Worm (Caenorhabditis elegans) whole organism, L1 larva: ENCODE measurements around the gene tmem-231.

Experiments used
- F16B12.6 ChIP-seq: fragments of 150-350 bp; optimal IDR thresholded peaks from 2 replicates; lab custom pipeline; 2014; ENCODE audit warnings: missing biosample characterization, missing genetic modification characterization
- aha-1 ChIP-seq: fragments of 150-350 bp; optimal IDR thresholded peaks from 2 replicates; lab custom pipeline; 2014; ENCODE audit warnings: missing biosample characterization, missing genetic modification characterization
- alr-1 ChIP-seq: fragments of 200-800 bp; sonication (Bioruptor generic); optimal IDR thresholded peaks from 2 replicates; lab custom pipeline; 2018; ENCODE audit warnings: borderline replicate concordance, mild to moderate bottlenecking, missing genetic modification characterization, missing compliant biosample characterization
- aly-2 ChIP-seq: fragments of 150-350 bp; optimal IDR thresholded peaks from 2 replicates; lab custom pipeline; 2014; ENCODE audit warnings: missing biosample characterization, missing genetic modification characterization
- ceh-8 ChIP-seq: fragments of 200-800 bp; sonication (Bioruptor generic); optimal IDR thresholded peaks from 2 replicates; lab custom pipeline; 2018; ENCODE audit warnings: mild to moderate bottlenecking, missing genetic modification characterization, moderate library complexity, missing compliant biosample characterization
- ceh-82 ChIP-seq, 3 experiments: fragments of 150-350 bp in 1 of 3; sonication (generic microtip) in 2 of 3; optimal IDR thresholded peaks; 2 replicates each; lab custom pipeline; 2014 to 2017; ENCODE audit warnings: missing biosample characterization in 3 of 3, missing genetic modification characterization in 3 of 3
- ceh-90 ChIP-seq: sonication (generic microtip); optimal IDR thresholded peaks from 2 replicates; lab custom pipeline; 2016; ENCODE audit warnings: missing genetic modification characterization, missing compliant biosample characterization
- dsc-1 ChIP-seq: sonication (generic microtip); optimal IDR thresholded peaks from 2 replicates; lab custom pipeline; 2016; ENCODE audit warnings: mild to moderate bottlenecking, missing genetic modification characterization, missing compliant biosample characterization
- efl-1 ChIP-seq, 4 experiments: fragments of 150-350 bp; optimal IDR thresholded peaks in 3 of 4; peaks in 1 of 4; 1 replicate in 1 of 4; 2 replicates in 3 of 4; lab custom pipeline; 2014; ENCODE audit warnings: missing biosample characterization in 2 of 4, missing genetic modification characterization in 2 of 4, missing genetic modification reagents in 2 of 4
- efl-3 ChIP-seq: fragments of 200-800 bp; sonication (Bioruptor generic); optimal IDR thresholded peaks from 2 replicates; lab custom pipeline; 2018; ENCODE audit warnings: mild to moderate bottlenecking, missing genetic modification characterization, missing compliant biosample characterization
- elt-2 ChIP-seq: sonication (generic microtip); optimal IDR thresholded peaks from 2 replicates; lab custom pipeline; 2016; ENCODE audit warnings: missing genetic modification characterization, mild to moderate bottlenecking, inconsistent platforms, missing compliant biosample characterization, missing genetic modification reagents
- ets-5 ChIP-seq: fragments of 200-800 bp; sonication (Bioruptor generic); IDR thresholded peaks from 2 replicates; pipeline ENCODE4 v1.3.6; 2022; ENCODE audit warnings: missing genetic modification characterization, missing compliant biosample characterization
- fkh-4 ChIP-seq: sonication (generic microtip); optimal IDR thresholded peaks from 2 replicates; lab custom pipeline; 2016; ENCODE audit warnings: missing compliant biosample characterization, missing genetic modification characterization, borderline replicate concordance
- grh-1 ChIP-seq: fragments of 200-800 bp; sonication (Bioruptor generic); IDR thresholded peaks from 2 replicates; pipeline ENCODE4 v1.3.6; 2022; ENCODE audit warnings: missing genetic modification reagents, missing genetic modification characterization, missing compliant biosample characterization
- hlh-17 ChIP-seq: fragments of 200-800 bp; sonication (Bioruptor generic); optimal IDR thresholded peaks from 2 replicates; lab custom pipeline; 2018; ENCODE audit warnings: missing genetic modification characterization, mild to moderate bottlenecking, missing compliant biosample characterization, moderate library complexity, borderline replicate concordance
- hpl-2 ChIP-seq: fragments of 150-350 bp; optimal IDR thresholded peaks from 2 replicates; lab custom pipeline; 2014; ENCODE audit warnings: missing biosample characterization, missing genetic modification reagents, missing genetic modification characterization
- irx-1 ChIP-seq: sonication (generic microtip); optimal IDR thresholded peaks from 2 replicates; lab custom pipeline; 2016; ENCODE audit warnings: missing genetic modification characterization, missing compliant biosample characterization
- isw-1 ChIP-seq: fragments of 200-800 bp; sonication (Bioruptor generic); IDR thresholded peaks from 2 replicates; pipeline ENCODE4 v1.3.6; 2022; ENCODE audit warnings: missing genetic modification characterization, missing compliant biosample characterization
- lin-13 ChIP-seq: fragments of 150-350 bp; optimal IDR thresholded peaks from 2 replicates; lab custom pipeline; 2014; ENCODE audit warnings: missing biosample characterization, missing genetic modification reagents, missing genetic modification characterization
- lin-14 ChIP-seq: fragments of 200-800 bp; sonication (Bioruptor generic); optimal IDR thresholded peaks from 2 replicates; lab custom pipeline; 2018; ENCODE audit warnings: mild to moderate bottlenecking, missing genetic modification characterization, moderate library complexity, missing compliant biosample characterization
- lin-35 ChIP-seq, 2 experiments: fragments of 150-350 bp; optimal IDR thresholded peaks; 2 replicates each; lab custom pipeline; 2014; ENCODE audit warnings: missing biosample characterization in 2 of 2, missing genetic modification characterization in 2 of 2, missing genetic modification reagents in 2 of 2
- lsy-2 ChIP-seq, 2 experiments: fragments of 150-350 bp; optimal IDR thresholded peaks; 2 replicates each; lab custom pipeline; 2014; ENCODE audit warnings: missing biosample characterization in 2 of 2, missing genetic modification characterization in 2 of 2
- mdl-1 ChIP-seq, 2 experiments: fragments of 150-350 bp; optimal IDR thresholded peaks; 2 replicates each; lab custom pipeline; 2014 to 2017; ENCODE audit warnings: missing biosample characterization in 2 of 2, missing genetic modification characterization in 2 of 2, inconsistent platforms in 1 of 2
- mef-2 ChIP-seq: fragments of 150-350 bp; optimal IDR thresholded peaks from 2 replicates; lab custom pipeline; 2014; ENCODE audit warnings: missing biosample characterization, missing genetic modification characterization
- mep-1 ChIP-seq: fragments of 150-350 bp; optimal IDR thresholded peaks from 2 replicates; lab custom pipeline; 2014; ENCODE audit warnings: missing biosample characterization, missing genetic modification characterization
- nhr-12 ChIP-seq: sonication (generic microtip); optimal IDR thresholded peaks from 2 replicates; lab custom pipeline; 2017; ENCODE audit warnings: missing biosample characterization, missing genetic modification characterization
- nhr-19 ChIP-seq: fragments of 200-800 bp; sonication (Bioruptor generic); conservative IDR thresholded peaks from 2 replicates; pipeline ENCODE4 v1.3.6; 2022; ENCODE audit warnings: missing genetic modification characterization, missing compliant biosample characterization
- nhr-20 ChIP-seq: sonication (generic microtip); optimal IDR thresholded peaks from 2 replicates; lab custom pipeline; 2016; ENCODE audit warnings: mild to moderate bottlenecking, missing genetic modification characterization, missing compliant biosample characterization
- nhr-71 ChIP-seq: sonication (generic microtip); optimal IDR thresholded peaks from 2 replicates; lab custom pipeline; 2016; ENCODE audit warnings: mild to moderate bottlenecking, missing genetic modification characterization, moderate library complexity, missing compliant biosample characterization
- nhr-77 ChIP-seq: fragments of 150-350 bp; optimal IDR thresholded peaks from 2 replicates; lab custom pipeline; 2014; ENCODE audit warnings: missing biosample characterization, missing genetic modification characterization
- nhr-84 ChIP-seq: sonication (generic microtip); optimal IDR thresholded peaks from 2 replicates; lab custom pipeline; 2017; ENCODE audit warnings: missing biosample characterization, missing genetic modification characterization
- pag-3 ChIP-seq: sonication (generic microtip); optimal IDR thresholded peaks from 2 replicates; lab custom pipeline; 2017; ENCODE audit warnings: missing genetic modification characterization, mild to moderate bottlenecking, missing compliant biosample characterization, antibody characterized with exemption, borderline replicate concordance; ENCODE audit not compliant: insufficient read depth
- pqm-1 ChIP-seq: sonication (generic microtip); optimal IDR thresholded peaks from 3 replicates; lab custom pipeline; 2017; ENCODE audit warnings: missing biosample characterization, missing genetic modification characterization
- rnt-1 ChIP-seq: sonication (generic microtip); optimal IDR thresholded peaks from 2 replicates; lab custom pipeline; 2016; ENCODE audit warnings: mild to moderate bottlenecking, missing genetic modification characterization, moderate library complexity, missing compliant biosample characterization
- skn-1 ChIP-seq: fragments of 150-350 bp; optimal IDR thresholded peaks from 2 replicates; lab custom pipeline; 2014; ENCODE audit warnings: missing biosample characterization, missing genetic modification characterization
- snpc-4 ChIP-seq: fragments of 150-350 bp; optimal IDR thresholded peaks from 2 replicates; lab custom pipeline; 2014; ENCODE audit warnings: missing biosample characterization, missing genetic modification characterization
- sox-4 ChIP-seq: sonication (generic microtip); optimal IDR thresholded peaks from 2 replicates; lab custom pipeline; 2016; ENCODE audit warnings: missing genetic modification characterization, missing compliant biosample characterization
- sup-37 ChIP-seq: fragments of 200-800 bp; sonication (Bioruptor generic); optimal IDR thresholded peaks from 2 replicates; lab custom pipeline; 2018; ENCODE audit warnings: mild to moderate bottlenecking, missing genetic modification characterization, missing compliant biosample characterization
- tlp-1 ChIP-seq: fragments of 150-350 bp; optimal IDR thresholded peaks from 2 replicates; lab custom pipeline; 2014; ENCODE audit warnings: missing biosample characterization, missing genetic modification characterization
- unc-30 ChIP-seq: sonication (generic microtip); optimal IDR thresholded peaks from 2 replicates; lab custom pipeline; 2017; ENCODE audit warnings: missing biosample characterization, missing genetic modification characterization
- unc-62 ChIP-seq: fragments of 150-350 bp; optimal IDR thresholded peaks from 2 replicates; lab custom pipeline; 2014; ENCODE audit warnings: missing biosample characterization, missing genetic modification reagents, missing genetic modification characterization
- unc-86 ChIP-seq: sonication (generic microtip); optimal IDR thresholded peaks from 2 replicates; lab custom pipeline; 2016; ENCODE audit warnings: missing genetic modification characterization, missing compliant biosample characterization
- xbp-1 ChIP-seq: sonication (generic microtip); optimal IDR thresholded peaks from 2 replicates; lab custom pipeline; 2016; ENCODE audit warnings: missing genetic modification characterization, missing compliant biosample characterization
- zag-1 ChIP-seq: fragments of 150-350 bp; optimal IDR thresholded peaks from 2 replicates; lab custom pipeline; 2014; ENCODE audit warnings: missing biosample characterization, missing genetic modification characterization

tmem-231 gene

ce11 chrIV:8426537-8426936 lies at the start of gene tmem-231, which contains the start of gene T26A8.3:
TSS of gene tmem-231 (plus strand) at chrIV:8426785.
TSS of gene T26A8.3 (minus strand) at chrIV:8426637.
- TF ChIP-seq nhr-12 (tag; lab: Kevin White, UChicago) (no peak), hpl-2 (GFP tag; lab: Kevin White, UChicago) (no peak), elt-2 (tag; lab: Kevin White, UChicago) (no peak), fkh-4 (tag; lab: Kevin White, UChicago) (no peak), rnt-1 (tag; lab: Kevin White, UChicago) (no peak), snpc-4 (tag; lab: Kevin White, UChicago) (no peak), aly-2 (tag; lab: Kevin White, UChicago) (no peak)

ce11 chrIV:8376923-8377322 lies 49.7 kb upstream of the tmem-231 start:
- TF ChIP-seq lin-13 (no peak), mep-1 (tag; lab: Kevin White, UChicago) (peak; percentile 36), nhr-77 (tag; lab: Kevin White, UChicago) (peak; percentile 38), F16B12.6 (tag; lab: Kevin White, UChicago) (no peak), dsc-1 (peak; percentile 58), pqm-1 (tag; lab: Kevin White, UChicago) (no peak), aha-1 (tag; lab: Kevin White, UChicago) (no peak), rnt-1 (tag; lab: Kevin White, UChicago) (peak; percentile 12), grh-1 (no peak), nhr-20 (no peak), sup-37 (GFP tag; lab: Kevin White, UChicago) (no peak), pag-3 (no peak), ets-5 (no peak), lsy-2 (tag; optimal IDR thresholded peaks at IDR 0.05; lab: Kevin White, UChicago) (peak in 1 of 2 experiments; percentile 32), mdl-1 (tag; optimal IDR thresholded peaks at IDR 0.05; lab: Kevin White, UChicago) (no peak), efl-3 (no peak), lin-35 (GFP tag; optimal IDR thresholded peaks at IDR 0.05; lab: Kevin White, UChicago) (peak in 1 of 2 experiments; percentile 16), efl-1 (optimal IDR thresholded peaks at IDR 0.05; lab: Kevin White, UChicago) (peak in 1 of 2 experiments; percentile 27), efl-1 (GFP tag; optimal IDR thresholded peaks at IDR 0.05 in 1 of 2; lab: Kevin White, UChicago) (no peak), nhr-71 (peak; percentile 9), ceh-82 (tag; optimal IDR thresholded peaks at IDR 0.05; lab: Kevin White, UChicago) (peak in 2 of 3 experiments; percentile 2 to 38), skn-1 (tag; lab: Kevin White, UChicago) (peak; percentile 72), lin-14 (GFP tag; lab: Kevin White, UChicago) (peak; percentile 46), xbp-1 (no peak), zag-1 (tag; lab: Kevin White, UChicago) (no peak)

DNA sequence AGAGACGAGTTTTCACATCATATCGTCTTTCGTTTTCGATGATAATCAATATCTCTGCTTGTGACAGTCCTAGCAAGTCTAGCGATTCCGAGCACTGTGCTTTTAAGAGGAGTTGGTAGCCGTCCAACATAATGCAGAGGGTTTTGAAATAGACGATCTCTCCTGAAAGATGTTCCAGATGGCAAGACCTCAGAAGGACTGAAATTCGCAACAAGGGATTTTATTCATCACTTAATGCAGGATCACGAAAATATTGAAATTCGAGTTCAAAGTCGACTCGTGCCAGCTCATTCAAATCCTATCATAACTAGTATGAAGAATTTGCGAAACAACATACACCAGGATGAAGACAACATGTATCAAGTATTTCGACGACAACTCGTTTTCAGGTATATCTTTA lies 49.1 kb upstream of the tmem-231 start, which contains the start of gene D2096.7:
Gene D2096.7, minus strand, starts transcription at position 130 of the 400 bp plus-strand sequence.
- TF ChIP-seq grh-1 (0 out of 2 replicates have a peak, but pooled peaks have one; percentile 11), nhr-84 (tag; lab: Kevin White, UChicago) (no peak), aly-2 (tag; lab: Kevin White, UChicago) (peak; percentile 43)

DNA sequence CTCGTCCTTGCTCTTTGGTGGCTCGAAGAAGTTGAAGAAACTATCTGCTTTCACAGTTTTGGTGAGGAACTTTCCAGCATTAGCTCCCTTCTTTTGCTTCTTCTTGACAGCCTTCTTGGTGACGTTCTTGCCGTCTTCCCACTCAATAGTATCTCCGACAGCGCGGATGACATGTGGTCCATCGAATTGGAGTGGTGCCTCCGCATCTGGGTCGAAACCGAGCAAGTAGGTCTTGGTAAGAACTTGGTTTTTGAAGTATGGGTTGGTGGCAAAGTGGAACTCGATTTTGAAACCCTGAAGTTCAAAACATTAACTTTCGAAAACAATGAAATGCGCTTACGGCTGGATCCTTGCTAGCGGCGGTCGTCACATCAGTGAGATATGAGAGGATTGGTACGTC lies 48.3 kb upstream of the tmem-231 start:
- TF ChIP-seq ceh-90 (tag; lab: Kevin White, UChicago) = no peak
- TF ChIP-seq sox-4 (tag; lab: Kevin White, UChicago) = no peak
- no peak for TF ChIP-seq pqm-1 (tag; lab: Kevin White, UChicago)
- no peak for TF ChIP-seq isw-1 (GFP tag; lab: Robert Waterston, UW)

ce11 chrIV:8379278-8379677 lies 47.3 kb upstream of the tmem-231 start, which contains the start of gene nap-1:
TSS of gene nap-1 (minus strand) at chrIV:8379319.
- peak; percentile 23 for TF ChIP-seq elt-2 (tag; lab: Kevin White, UChicago)
- no peak for TF ChIP-seq mef-2 (tag; lab: Kevin White, UChicago)
- no peak for TF ChIP-seq pag-3
- peak in 1 of 2 experiments; percentile 58 for TF ChIP-seq mdl-1 (tag; optimal IDR thresholded peaks at IDR 0.05; lab: Kevin White, UChicago)
- no peak for TF ChIP-seq unc-30
- no peak for TF ChIP-seq tlp-1 (tag; lab: Kevin White, UChicago)
- peak; percentile 48 for TF ChIP-seq dsc-1
- no peak for TF ChIP-seq alr-1 (tag; lab: Kevin White, UChicago)
- no peak for TF ChIP-seq unc-62 (GFP tag; lab: Kevin White, UChicago)
- TF ChIP-seq sup-37 (GFP tag; lab: Kevin White, UChicago) = no peak
- TF ChIP-seq unc-86 (tag; lab: Kevin White, UChicago) = peak; percentile 58
- TF ChIP-seq hlh-17 (GFP tag; lab: Kevin White, UChicago) = no peak
- TF ChIP-seq zag-1 (tag; lab: Kevin White, UChicago) = no peak
- no peak for TF ChIP-seq grh-1
- no peak for TF ChIP-seq aly-2 (tag; lab: Kevin White, UChicago)
- TF ChIP-seq nhr-19 (GFP tag; lab: Robert Waterston, UW) = peak; percentile 76
- no peak for TF ChIP-seq irx-1 (tag; lab: Kevin White, UChicago)
- TF ChIP-seq ceh-8 = no peak
- no peak for TF ChIP-seq hpl-2 (GFP tag; lab: Kevin White, UChicago)
